Fruit fly (Drosophila melanogaster) whole organism, embryonic: ENCODE measurements around the gene fwe.

Experiments used
- Asciz ChIP-seq: fragments of 200-800 bp; sonication (Bioruptor generic); optimal IDR thresholded peaks from 2 replicates; lab custom pipeline; 2017; ENCODE audit warnings: missing biosample characterization, mild to moderate bottlenecking, missing genetic modification characterization, missing genetic modification reagents
- Bdp1 ChIP-seq: fragments of 200-800 bp; sonication (Bioruptor generic); optimal IDR thresholded peaks from 3 replicates; lab custom pipeline; 2016; ENCODE audit warnings: missing biosample characterization, missing genetic modification characterization
- Bgb ChIP-seq: fragments of 200-800 bp; sonication (Bioruptor generic); IDR thresholded peaks from 2 replicates; pipeline ENCODE4 v1.3.6; 2022; ENCODE audit warnings: missing biosample characterization, missing genetic modification characterization; ENCODE audit not compliant: partially characterized antibody
- CG1024 ChIP-seq: fragments of 200-800 bp; sonication (Bioruptor generic); IDR thresholded peaks from 2 replicates; pipeline ENCODE4 v1.3.6; 2022; ENCODE audit warnings: missing biosample characterization, missing genetic modification characterization
- CG13624 ChIP-seq: fragments of 200-800 bp; sonication (Bioruptor generic); optimal IDR thresholded peaks from 2 replicates; lab custom pipeline; 2016; ENCODE audit warnings: missing biosample characterization, missing genetic modification characterization
- CG15601 ChIP-seq: fragments of 200-800 bp; sonication (Bioruptor generic); optimal IDR thresholded peaks from 3 replicates; lab custom pipeline; 2019; ENCODE audit warnings: missing biosample characterization, mild to moderate bottlenecking, missing genetic modification characterization, moderate library complexity
- CG16813 ChIP-seq: fragments of 200-800 bp; sonication (Bioruptor generic); IDR thresholded peaks from 3 replicates; pipeline ENCODE4 v1.3.6; 2022; ENCODE audit warnings: missing biosample characterization, missing genetic modification characterization; ENCODE audit not compliant: partially characterized antibody
- CG17361 ChIP-seq: fragments of 200-800 bp; sonication (Bioruptor generic); IDR thresholded peaks from 3 replicates; pipeline ENCODE4 v1.3.6; 2022; ENCODE audit warnings: missing biosample characterization, missing genetic modification characterization
- CG2120 ChIP-seq: fragments of 200-800 bp; sonication (Bioruptor generic); optimal IDR thresholded peaks from 3 replicates; lab custom pipeline; 2016; ENCODE audit warnings: missing biosample characterization, missing genetic modification characterization
- CG2129 ChIP-seq: fragments of 200-800 bp; sonication (Bioruptor generic); IDR thresholded peaks from 2 replicates; pipeline ENCODE4 v1.3.6; 2022; ENCODE audit warnings: missing biosample characterization, missing genetic modification characterization; ENCODE audit not compliant: partially characterized antibody
- CG31365 ChIP-seq: fragments of 200-800 bp; sonication (Bioruptor generic); optimal IDR thresholded peaks from 2 replicates; lab custom pipeline; 2018; ENCODE audit warnings: missing biosample characterization, mild to moderate bottlenecking, missing genetic modification characterization
- CG31441 ChIP-seq: fragments of 200-800 bp; sonication (Bioruptor generic); IDR thresholded peaks from 2 replicates; pipeline ENCODE4 v1.3.6; 2022; ENCODE audit warnings: missing biosample characterization, missing genetic modification characterization
- CG33213 ChIP-seq: fragments of 200-800 bp; sonication (Bioruptor generic); optimal IDR thresholded peaks from 3 replicates; lab custom pipeline; 2016; ENCODE audit warnings: missing biosample characterization, missing genetic modification characterization
- CG34224 ChIP-seq: fragments of 200-800 bp; sonication (Bioruptor generic); IDR thresholded peaks from 3 replicates; pipeline ENCODE4 v1.3.6; 2022; ENCODE audit warnings: missing biosample characterization, missing genetic modification characterization; ENCODE audit not compliant: partially characterized antibody
- CG42726 ChIP-seq: fragments of 200-800 bp; sonication (Bioruptor generic); IDR thresholded peaks from 2 replicates; pipeline ENCODE4 v1.3.6; 2022; ENCODE audit warnings: missing biosample characterization, missing genetic modification characterization; ENCODE audit not compliant: partially characterized antibody
- CG4404 ChIP-seq: fragments of 200-800 bp; sonication (Bioruptor generic); IDR thresholded peaks from 2 replicates; pipeline ENCODE4 v1.3.6; 2022; ENCODE audit warnings: missing biosample characterization, missing genetic modification characterization
- CG6791 ChIP-seq: fragments of 200-800 bp; sonication (Bioruptor generic); IDR thresholded peaks from 3 replicates; pipeline ENCODE4 v1.3.6; 2022; ENCODE audit warnings: missing biosample characterization, missing genetic modification characterization; ENCODE audit not compliant: partially characterized antibody
- CG7357 ChIP-seq: fragments of 200-800 bp; sonication (Bioruptor generic); IDR thresholded peaks from 3 replicates; pipeline ENCODE4 v1.3.6; 2022; ENCODE audit warnings: missing biosample characterization, missing genetic modification characterization
- CG8089 ChIP-seq: fragments of 200-800 bp; sonication (Bioruptor generic); optimal IDR thresholded peaks from 3 replicates; lab custom pipeline; 2016; ENCODE audit warnings: missing biosample characterization, missing genetic modification characterization
- CG8765 ChIP-seq: fragments of 200-800 bp; sonication (Bioruptor generic); IDR thresholded peaks from 2 replicates; pipeline ENCODE4 v1.3.6; 2022; ENCODE audit warnings: missing biosample characterization, missing genetic modification characterization
- CG8924 ChIP-seq: fragments of 200-800 bp; optimal IDR thresholded peaks from 3 replicates; lab custom pipeline; 2019; ENCODE audit warnings: missing biosample characterization, mild to moderate bottlenecking, missing genetic modification characterization, moderate library complexity
- CG9727 ChIP-seq: fragments of 200-800 bp; sonication (Bioruptor generic); optimal IDR thresholded peaks from 3 replicates; lab custom pipeline; 2017; ENCODE audit warnings: missing biosample characterization, mild to moderate bottlenecking, missing genetic modification characterization
- CG9932 ChIP-seq: fragments of 200-800 bp; sonication (Bioruptor generic); IDR thresholded peaks from 2 replicates; pipeline ENCODE4 v1.3.6; 2022; ENCODE audit warnings: missing biosample characterization, missing genetic modification characterization
- Chrac-16 ChIP-seq: fragments of 200-800 bp; sonication (Bioruptor generic); optimal IDR thresholded peaks from 3 replicates; lab custom pipeline; 2016; ENCODE audit warnings: missing biosample characterization, missing genetic modification characterization
- D19A ChIP-seq: fragments of 200-800 bp; optimal IDR thresholded peaks from 3 replicates; lab custom pipeline; 2019; ENCODE audit warnings: missing biosample characterization, mild to moderate bottlenecking, missing genetic modification characterization, moderate library complexity
- D19B ChIP-seq: fragments of 200-800 bp; sonication (Bioruptor generic); optimal IDR thresholded peaks from 2 replicates; lab custom pipeline; 2017; ENCODE audit warnings: missing biosample characterization, mild to moderate bottlenecking, missing genetic modification characterization
- Dref ChIP-seq: fragments of 200-800 bp; sonication (Bioruptor generic); IDR thresholded peaks from 2 replicates; pipeline ENCODE4 v1.3.6; 2022; ENCODE audit warnings: missing biosample characterization, missing genetic modification characterization
- H2.0 ChIP-seq: fragments of 200-800 bp; sonication (Bioruptor generic); IDR thresholded peaks from 2 replicates; pipeline ENCODE4 v1.3.6; 2022; ENCODE audit warnings: missing biosample characterization, missing genetic modification characterization
- HHEX ChIP-seq: fragments of 200-800 bp; sonication (Bioruptor generic); optimal IDR thresholded peaks from 3 replicates; lab custom pipeline; 2017; ENCODE audit warnings: missing biosample characterization, mild to moderate bottlenecking, missing genetic modification characterization, missing genetic modification reagents
- Hsf ChIP-seq: fragments of 200-800 bp; sonication (Bioruptor generic); optimal IDR thresholded peaks from 3 replicates; lab custom pipeline; 2016; ENCODE audit warnings: missing biosample characterization, missing genetic modification characterization
- Lhr ChIP-seq: fragments of 200-800 bp; sonication (Bioruptor generic); optimal IDR thresholded peaks from 3 replicates; lab custom pipeline; 2017; ENCODE audit warnings: mild to moderate bottlenecking, missing biosample characterization, missing genetic modification reagents, missing genetic modification characterization
- MBD-R2 ChIP-seq: fragments of 200-800 bp; sonication (Bioruptor generic); IDR thresholded peaks from 2 replicates; pipeline ENCODE4 v1.3.6; 2022; ENCODE audit warnings: missing biosample characterization, missing genetic modification characterization
- MESR4 ChIP-seq: fragments of 200-800 bp; sonication (Bioruptor generic); optimal IDR thresholded peaks from 2 replicates; lab custom pipeline; 2018; ENCODE audit warnings: missing biosample characterization, mild to moderate bottlenecking, missing genetic modification characterization, moderate library complexity
- Optix ChIP-seq: fragments of 200-800 bp; sonication (Bioruptor generic); IDR thresholded peaks from 3 replicates; pipeline ENCODE4 v1.3.6; 2022; ENCODE audit warnings: missing biosample characterization, missing genetic modification characterization
- Stat92E ChIP-seq, 3 experiments: fragments of >200 bp in 2 of 3; fragments of 200-800 bp in 1 of 3; sonication (Bioruptor generic) in 1 of 3; optimal IDR thresholded peaks; 2 replicates each; lab custom pipeline; 2017 to 2019; ENCODE audit warnings: missing biosample characterization in 3 of 3, missing genetic modification characterization in 3 of 3, mild to moderate bottlenecking in 1 of 3, moderate library complexity in 1 of 3
- Xbp1 ChIP-seq: fragments of 200-800 bp; sonication (Bioruptor generic); optimal IDR thresholded peaks from 3 replicates; lab custom pipeline; 2016; ENCODE audit warnings: missing biosample characterization, mild to moderate bottlenecking, missing genetic modification characterization
- bsh ChIP-seq, 2 experiments: fragments of 200-800 bp; sonication (Bioruptor generic); optimal IDR thresholded peaks; 2 replicates each; lab custom pipeline; 2017 to 2018; ENCODE audit warnings: mild to moderate bottlenecking in 2 of 2, missing biosample characterization in 2 of 2, missing genetic modification characterization in 2 of 2, moderate library complexity in 1 of 2
- dm ChIP-seq: fragments of 200-800 bp; sonication (Bioruptor generic); optimal IDR thresholded peaks from 3 replicates; lab custom pipeline; 2016; ENCODE audit warnings: missing biosample characterization, missing genetic modification characterization
- fru ChIP-seq: fragments of >200 bp; optimal IDR thresholded peaks from 2 replicates; lab custom pipeline; 2017
- gem ChIP-seq: fragments of 200-800 bp; sonication (Bioruptor generic); optimal IDR thresholded peaks from 2 replicates; lab custom pipeline; 2019; ENCODE audit warnings: missing biosample characterization, mild to moderate bottlenecking, missing genetic modification characterization, moderate library complexity
- gro ChIP-seq: fragments of 200-800 bp; sonication (Bioruptor generic); optimal IDR thresholded peaks from 2 replicates; lab custom pipeline; 2016; ENCODE audit warnings: missing biosample characterization, missing genetic modification characterization
- lilli ChIP-seq: fragments of 200-800 bp; sonication (Bioruptor generic); optimal IDR thresholded peaks from 3 replicates; lab custom pipeline; 2016; ENCODE audit warnings: missing biosample characterization, missing genetic modification characterization
- maf-S ChIP-seq: fragments of 200-800 bp; sonication (Bioruptor generic); optimal IDR thresholded peaks from 2 replicates; lab custom pipeline; 2016; ENCODE audit warnings: missing biosample characterization, missing genetic modification characterization
- rib ChIP-seq: fragments of 200-800 bp; sonication (Bioruptor generic); IDR thresholded peaks from 2 replicates; pipeline ENCODE4 v1.3.6; 2022; ENCODE audit warnings: missing biosample characterization, missing genetic modification characterization
- sd ChIP-seq: fragments of 200-800 bp; sonication (Bioruptor generic); optimal IDR thresholded peaks from 3 replicates; lab custom pipeline; 2018; ENCODE audit warnings: missing biosample characterization, mild to moderate bottlenecking, missing genetic modification characterization, moderate library complexity
- sisA ChIP-seq: fragments of 200-800 bp; sonication (Bioruptor generic); IDR thresholded peaks from 2 replicates; pipeline ENCODE4 v1.3.6; 2022; ENCODE audit warnings: missing biosample characterization, missing genetic modification characterization
- sqz ChIP-seq: fragments of 200-800 bp; sonication (Bioruptor generic); optimal IDR thresholded peaks from 3 replicates; lab custom pipeline; 2018; ENCODE audit warnings: missing biosample characterization, mild to moderate bottlenecking, missing genetic modification characterization
- sug ChIP-seq: fragments of 200-800 bp; optimal IDR thresholded peaks from 2 replicates; lab custom pipeline; 2019; ENCODE audit warnings: missing biosample characterization, mild to moderate bottlenecking, missing genetic modification characterization, moderate library complexity
- tna ChIP-seq: fragments of 200-800 bp; sonication (Bioruptor generic); IDR thresholded peaks from 2 replicates; pipeline ENCODE4 v1.3.6; 2022; ENCODE audit warnings: missing biosample characterization, missing genetic modification characterization; ENCODE audit not compliant: partially characterized antibody
- usp ChIP-seq: fragments of >200 bp; optimal IDR thresholded peaks from 2 replicates; lab custom pipeline; 2017; ENCODE audit warnings: missing biosample characterization, missing genetic modification characterization
- zen ChIP-seq: fragments of 200-800 bp; sonication (Bioruptor generic); optimal IDR thresholded peaks from 3 replicates; lab custom pipeline; 2018; ENCODE audit warnings: missing biosample characterization, mild to moderate bottlenecking, missing genetic modification characterization, moderate library complexity

fwe gene

dm6 chr3L:15832146-15832545 is 15.9 kb upstream of the fwe start, which contains the start of gene CG12713 (continued):
- TF ChIP-seq D19B (no peak), H2.0 (GFP tag; lab: Robert Waterston, UW) (no peak), CG16813 (peak; percentile 87), CG8089 (GFP tag; lab: Kevin White, UChicago) (peak; percentile 14), Bdp1 (peak; percentile 34), CG9932 (no peak), HHEX (no peak), sug (tag; lab: Kevin White, UChicago) (peak; percentile 7), CG13624 (peak; percentile 32), CG8924 (tag; lab: Kevin White, UChicago) (peak; percentile 17), MESR4 (GFP tag; lab: Kevin White, UChicago) (peak; percentile 21), Xbp1 (GFP tag; lab: Kevin White, UChicago) (peak; percentile 13), MBD-R2 (peak; percentile 87), CG31365 (tag; lab: Kevin White, UChicago) (no peak), rib (GFP tag; lab: Robert Waterston, UW) (no peak), sisA (GFP tag; lab: Robert Waterston, UW) (no peak), Chrac-16 (no peak), CG31441 (GFP tag; lab: Robert Waterston, UW) (peak; percentile 43; the same call in 1 of the 2 replicates), CG1024 (GFP tag; lab: Robert Waterston, UW) (no peak), bsh (GFP tag; optimal IDR thresholded peaks at IDR 0.05; lab: Kevin White, UChicago) (no peak), CG15601 (peak; percentile 20), maf-S (GFP tag; lab: Kevin White, UChicago) (peak; percentile 6), gro (GFP tag; lab: Kevin White, UChicago) (peak; percentile 6), CG42726 (GFP tag; lab: Robert Waterston, UW) (peak; percentile 65; the same call in 1 of the 2 replicates), CG2129 (peak; percentile 38; the same call in 1 of the 2 replicates), sqz (GFP tag; lab: Kevin White, UChicago) (no peak), CG34224 (GFP tag; lab: Robert Waterston, UW) (peak; percentile 86), Dref (GFP tag; lab: Robert Waterston, UW) (peak; percentile 93), dm (GFP tag; lab: Kevin White, UChicago) (peak; percentile 23), CG6791 (GFP tag; lab: Robert Waterston, UW) (peak; percentile 89; the same call in 2 of the 3 replicates), lilli (peak; percentile 24), Hsf (GFP tag; lab: Kevin White, UChicago) (peak; percentile 9), CG17361 (GFP tag; lab: Robert Waterston, UW) (peak; percentile 51; the same call in 2 of the 3 replicates), CG7357 (GFP tag; lab: Robert Waterston, UW) (peak; percentile 99), Stat92E (GFP tag; optimal IDR thresholded peaks at IDR 0.05; lab: Kevin White, UChicago) (peak in 1 of 3 experiments; percentile 25), CG2120 (GFP tag; lab: Kevin White, UChicago) (peak; percentile 53), zen (tag; lab: Kevin White, UChicago) (peak; percentile 60), CG33213 (GFP tag; lab: Kevin White, UChicago) (peak; percentile 36), gem (peak; percentile 40), sd (tag; lab: Kevin White, UChicago) (no peak), CG8765 (GFP tag; lab: Robert Waterston, UW) (no peak), Lhr (peak; percentile 53), CG4404 (no peak), D19A (tag; lab: Kevin White, UChicago) (peak; percentile 19), tna (GFP tag; lab: Robert Waterston, UW) (peak; percentile 74), Bgb (GFP tag; lab: Robert Waterston, UW) (peak; percentile 88), fru (lab: Kevin White, UChicago) (no peak), Optix (GFP tag; lab: Robert Waterston, UW) (no peak), Asciz (GFP tag; lab: Kevin White, UChicago) (no peak), CG9727 (peak; percentile 5), usp (no peak)
